Worm (Caenorhabditis elegans): ENCODE results near the gene F38B7.3.

DNA sequence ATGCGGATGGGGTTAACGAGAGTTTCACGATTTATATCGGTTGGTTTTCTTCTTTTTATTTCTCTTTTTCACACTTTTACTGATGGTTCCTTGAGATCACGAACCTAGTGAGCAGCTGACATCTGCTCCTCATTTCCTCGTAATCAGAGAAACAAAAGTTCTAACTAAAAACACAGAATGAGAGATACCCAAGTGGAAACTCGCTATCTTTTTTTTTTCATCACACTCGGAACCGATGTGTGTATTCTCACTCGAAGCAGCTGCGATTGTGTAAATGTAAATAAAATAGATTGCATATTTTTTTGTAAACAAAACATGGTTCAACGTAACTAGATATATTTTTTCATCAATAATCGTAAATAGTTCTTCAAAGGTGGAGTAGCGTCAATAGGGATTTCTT is 42.6 kb upstream of the F38B7.3 start:
- TF ChIP-seq hlh-4 (tag; optimal IDR thresholded peaks at IDR 0.05) (no peak), egl-27 (tag; optimal IDR thresholded peaks at IDR 0.05) (no peak), nhr-28 (tag; optimal IDR thresholded peaks at IDR 0.05) (no peak), nhr-71 (tag; optimal IDR thresholded peaks at IDR 0.05) (peak; percentile 72), unc-98 (GFP tag; IDR thresholded peaks at IDR 0.05) (no peak), fkh-10 (GFP tag; optimal IDR thresholded peaks at IDR 0.05) (no peak), nhr-76 (tag; optimal IDR thresholded peaks at IDR 0.05) (no peak), snpc-4 (tag; optimal IDR thresholded peaks at IDR 0.05) (no peak), unc-62 (GFP tag; optimal IDR thresholded peaks at IDR 0.05) (no peak), skn-1 (tag; optimal IDR thresholded peaks at IDR 0.05) (no peak), jun-1 (tag; optimal IDR thresholded peaks at IDR 0.05) (no peak)
